Worm (Caenorhabditis elegans) whole organism, L4/young adult: ENCODE data around the gene nhr-111.

Experiments
- W03F9.2 ChIP-seq: fragments of 150-350 bp; optimal IDR thresholded peaks from 2 replicates; lab custom pipeline; 2014; ENCODE audit warnings: missing biosample characterization, missing genetic modification characterization
- dao-5 ChIP-seq: sonication (generic microtip); optimal IDR thresholded peaks from 2 replicates; lab custom pipeline; 2016; ENCODE audit warnings: missing genotype, missing genetic modification characterization, moderate library complexity, missing compliant biosample characterization

DNA sequence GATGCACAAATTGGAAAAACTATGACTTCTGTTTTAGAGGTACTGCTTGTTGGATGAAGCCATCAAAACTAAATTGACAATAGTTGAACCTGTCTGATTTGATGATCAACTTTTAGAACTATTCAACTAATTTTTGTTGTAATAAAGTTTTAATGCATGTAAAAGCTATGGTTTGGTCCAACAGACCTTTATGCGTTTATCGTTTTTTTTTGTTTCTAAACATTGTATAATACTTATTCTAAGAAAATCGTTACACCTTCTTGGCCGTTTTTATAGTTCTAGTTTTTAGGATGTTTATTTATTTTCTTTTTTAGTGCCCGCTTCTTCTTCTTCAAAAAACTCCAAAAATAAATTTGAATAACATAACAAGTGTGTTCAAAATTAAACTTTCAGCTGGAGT, 39.1 kb upstream of the nhr-111 start, which contains the start of gene F10A3.12:
- no peak for TF ChIP-seq dao-5
- TF ChIP-seq W03F9.2 (tag; lab: Kevin White, UChicago), result no peak
